Worm (Caenorhabditis elegans) whole organism, L2 larva: ENCODE results near the gene dmd-10.

ENCODE experiments used
- C34F6.9 ChIP-seq: fragments of 150-350 bp; optimal IDR thresholded peaks from 2 replicates; lab custom pipeline; 2014; ENCODE audit warnings: missing biosample characterization, missing genetic modification characterization
- ama-1 ChIP-seq: fragments of 150-350 bp; optimal IDR thresholded peaks from 2 replicates; lab custom pipeline; 2018; ENCODE audit warnings: inconsistent platforms

ce11 chrV:13243205-13243604 is 6.8 kb upstream of the dmd-10 start:
- TF ChIP-seq ama-1 (no peak), C34F6.9 (tag; lab: Kevin White, UChicago) (no peak)
